Worm (Caenorhabditis elegans) whole organism, young adult: ENCODE measurements around the gene rec-8.

Source experiments
- C17E4.6 ChIP-seq: fragments of 200-800 bp; sonication (Bioruptor generic); IDR thresholded peaks from 2 replicates; pipeline ENCODE4 v1.3.6; 2022; ENCODE audit warnings: missing genetic modification reagents, missing genetic modification characterization, missing compliant biosample characterization
- efl-1 ChIP-seq: fragments of 150-350 bp; optimal IDR thresholded peaks from 2 replicates; lab custom pipeline; 2014; ENCODE audit warnings: missing biosample characterization, missing genetic modification reagents, missing genetic modification characterization
- him-1 ChIP-seq: sonication (generic microtip); optimal IDR thresholded peaks from 2 replicates; lab custom pipeline; 2016; ENCODE audit warnings: missing genotype, missing genetic modification reagents, missing genetic modification characterization, missing compliant biosample characterization
- hlh-26 ChIP-seq: fragments of 200-800 bp; sonication (Bioruptor generic); conservative IDR thresholded peaks from 2 replicates; pipeline ENCODE4 v1.3.6; 2022; ENCODE audit warnings: missing genetic modification reagents, missing genetic modification characterization, missing compliant biosample characterization
- ztf-6 ChIP-seq: fragments of 200-800 bp; sonication (Bioruptor generic); IDR thresholded peaks from 2 replicates; pipeline ENCODE4 v1.3.6; 2022; ENCODE audit warnings: missing genetic modification reagents, missing genetic modification characterization, missing compliant biosample characterization

ce11 chrIV:13300591-13300990 is 52.4 kb downstream of the rec-8 start, which contains the start of gene csn-6:
- TF ChIP-seq him-1 (tag; lab: Kevin White, UChicago), result no peak
- no peak for TF ChIP-seq C17E4.6
- no peak for TF ChIP-seq efl-1 (GFP tag; lab: Kevin White, UChicago)
- TF ChIP-seq ztf-6 (GFP tag; lab: Robert Waterston, UW), result no peak
- no peak for TF ChIP-seq hlh-26 (GFP tag; lab: Robert Waterston, UW)
